Fruit fly (Drosophila melanogaster): ENCODE data around the gene BigH1.

DNA sequence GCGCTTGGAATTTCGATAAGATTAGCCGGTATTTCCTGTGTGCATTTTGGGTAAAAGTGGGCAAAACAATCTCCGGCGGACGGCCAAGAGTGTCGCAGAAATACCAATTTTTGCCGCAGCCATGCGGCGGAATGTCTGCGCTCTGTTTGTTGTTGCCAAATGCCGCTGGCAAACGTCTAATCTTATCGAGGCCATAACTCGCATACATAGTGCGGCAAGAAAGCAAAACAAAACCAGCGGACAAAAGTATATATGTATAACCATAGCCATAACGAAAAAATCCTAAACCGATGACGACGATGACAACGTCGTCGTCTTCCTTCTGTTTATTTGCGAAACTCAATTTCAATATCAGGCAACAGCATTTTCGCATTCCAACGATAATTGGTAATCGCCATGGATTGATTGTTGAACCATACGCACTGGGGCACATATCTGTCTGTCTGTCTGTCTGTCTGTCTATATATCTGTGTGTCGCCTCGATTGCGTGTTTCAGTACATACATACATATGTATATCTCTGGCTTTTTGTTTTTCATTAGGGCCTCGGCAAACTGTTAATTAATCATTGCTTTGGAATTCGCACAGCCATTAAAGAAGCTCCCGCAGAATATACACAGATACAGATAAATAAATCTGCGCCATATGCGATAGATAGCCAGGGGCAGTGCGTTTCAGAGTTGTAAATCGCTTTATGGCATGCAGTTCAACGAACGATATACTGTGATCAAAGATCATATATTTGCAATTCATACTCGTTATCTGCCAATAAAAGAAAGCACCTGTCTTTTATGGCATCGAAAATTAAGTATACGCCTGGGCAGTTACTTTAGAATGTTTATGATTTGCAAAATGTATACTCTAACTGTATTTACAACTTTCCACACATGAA is 40.3 kb downstream of the BigH1 start:
- no peak for TF ChIP-seq Atf3 (GFP tag; optimal IDR thresholded peaks at IDR 0.05)
- TF ChIP-seq NC2α (GFP tag; optimal IDR thresholded peaks at IDR 0.05): no peak
- TF ChIP-seq Dfd (GFP tag; optimal IDR thresholded peaks at IDR 0.05): no peak
- TF ChIP-seq Pdp1 (GFP tag; optimal IDR thresholded peaks at IDR 0.05): no peak

Data from whole organism, embryonic.